Worm (Caenorhabditis elegans) whole organism, L1 larva: ENCODE measurements around the gene D1005.6.

Experiments used
- F16B12.6 ChIP-seq: fragments of 150-350 bp; optimal IDR thresholded peaks from 2 replicates; lab custom pipeline; 2014; ENCODE audit warnings: missing biosample characterization, missing genetic modification characterization
- efl-1 ChIP-seq, 4 experiments: fragments of 150-350 bp; optimal IDR thresholded peaks in 3 of 4; peaks in 1 of 4; 1 replicate in 1 of 4; 2 replicates in 3 of 4; lab custom pipeline; 2014; ENCODE audit warnings: missing biosample characterization in 2 of 4, missing genetic modification characterization in 2 of 4, missing genetic modification reagents in 2 of 4
- jun-1 ChIP-seq: fragments of 150-350 bp; optimal IDR thresholded peaks from 2 replicates; lab custom pipeline; 2014; ENCODE audit warnings: missing biosample characterization, missing genetic modification reagents, missing genetic modification characterization
- lin-15B ChIP-seq: fragments of 150-350 bp; sonication (generic microtip); optimal IDR thresholded peaks from 3 replicates; lab custom pipeline; 2014; ENCODE audit warnings: missing biosample characterization, missing genetic modification characterization
- lsy-2 ChIP-seq, 2 experiments: fragments of 150-350 bp; optimal IDR thresholded peaks; 2 replicates each; lab custom pipeline; 2014; ENCODE audit warnings: missing biosample characterization in 2 of 2, missing genetic modification characterization in 2 of 2
- nhr-12 ChIP-seq: sonication (generic microtip); optimal IDR thresholded peaks from 2 replicates; lab custom pipeline; 2017; ENCODE audit warnings: missing biosample characterization, missing genetic modification characterization
- nhr-28 ChIP-seq: fragments of 150-350 bp; optimal IDR thresholded peaks from 2 replicates; lab custom pipeline; 2014; ENCODE audit warnings: missing biosample characterization, missing genetic modification characterization
- nhr-90 ChIP-seq: sonication (generic microtip); optimal IDR thresholded peaks from 2 replicates; lab custom pipeline; 2016; ENCODE audit warnings: mild to moderate bottlenecking, missing genetic modification characterization, missing compliant biosample characterization; ENCODE audit not compliant: poor library complexity
- pag-3 ChIP-seq: sonication (generic microtip); optimal IDR thresholded peaks from 2 replicates; lab custom pipeline; 2017; ENCODE audit warnings: missing genetic modification characterization, mild to moderate bottlenecking, missing compliant biosample characterization, antibody characterized with exemption, borderline replicate concordance; ENCODE audit not compliant: insufficient read depth
- snpc-4 ChIP-seq: fragments of 150-350 bp; optimal IDR thresholded peaks from 2 replicates; lab custom pipeline; 2014; ENCODE audit warnings: missing biosample characterization, missing genetic modification characterization
- zag-1 ChIP-seq: fragments of 150-350 bp; optimal IDR thresholded peaks from 2 replicates; lab custom pipeline; 2014; ENCODE audit warnings: missing biosample characterization, missing genetic modification characterization

ce11 chrX:1446593-1447141 lies 17.9 kb downstream of the D1005.6 start, which contains the start of gene zfp-3:
- TF ChIP-seq efl-1 (optimal IDR thresholded peaks at IDR 0.05; lab: Kevin White, UChicago) (peak; percentile 85 to 96), efl-1 (GFP tag; optimal IDR thresholded peaks at IDR 0.05 in 1 of 2; lab: Kevin White, UChicago) (peak; percentile 66 to 97), snpc-4 (tag; lab: Kevin White, UChicago) (peak; percentile 84), nhr-12 (tag; lab: Kevin White, UChicago) (peak; percentile 5), jun-1 (peak; percentile 96), F16B12.6 (tag; lab: Kevin White, UChicago) (peak; percentile 96), lsy-2 (tag; optimal IDR thresholded peaks at IDR 0.05; lab: Kevin White, UChicago) (peak; percentile 89 to 93), pag-3 (tag; lab: Kevin White, UChicago) (no peak), nhr-90 (tag; lab: Kevin White, UChicago) (peak; percentile 95), zag-1 (tag; lab: Kevin White, UChicago) (peak; percentile 42), nhr-28 (no peak), lin-15B (peak; percentile 41)
